Worm (Caenorhabditis elegans) whole organism, L3 larva: ENCODE data around the gene F48F5.6.

ENCODE experiments used
- ZK546.5 ChIP-seq: sonication (generic microtip); optimal IDR thresholded peaks from 2 replicates; lab custom pipeline; 2017; ENCODE audit warnings: missing biosample characterization, missing genetic modification characterization
- aly-2 ChIP-seq: fragments of 150-350 bp; optimal IDR thresholded peaks from 2 replicates; lab custom pipeline; 2014; ENCODE audit warnings: missing biosample characterization, missing genetic modification characterization
- ama-1 ChIP-seq: fragments of 150-350 bp; optimal IDR thresholded peaks from 2 replicates; lab custom pipeline; 2018
- ceh-16 ChIP-seq: sonication (generic microtip); optimal IDR thresholded peaks from 2 replicates; lab custom pipeline; 2017; ENCODE audit warnings: missing biosample characterization, missing genetic modification characterization
- ceh-82 ChIP-seq: fragments of 150-350 bp; optimal IDR thresholded peaks from 2 replicates; lab custom pipeline; 2014; ENCODE audit warnings: missing biosample characterization, missing genetic modification characterization
- daf-12 ChIP-seq: fragments of 150-350 bp; optimal IDR thresholded peaks from 2 replicates; lab custom pipeline; 2014; ENCODE audit warnings: missing biosample characterization, missing genetic modification reagents, missing genetic modification characterization
- egl-27 ChIP-seq: sonication (generic microtip); optimal IDR thresholded peaks from 4 replicates; lab custom pipeline; 2017; ENCODE audit warnings: missing biosample characterization, missing genetic modification reagents, missing genetic modification characterization
- elt-1 ChIP-seq: fragments of 150-350 bp; optimal IDR thresholded peaks from 2 replicates; lab custom pipeline; 2014; ENCODE audit warnings: missing biosample characterization, missing genetic modification characterization
- elt-2 ChIP-seq: sonication (generic microtip); optimal IDR thresholded peaks from 2 replicates; lab custom pipeline; 2016; ENCODE audit warnings: missing genetic modification reagents, mild to moderate bottlenecking, missing genetic modification characterization, missing compliant biosample characterization
- elt-3 ChIP-seq, 3 experiments: fragments of 150-350 bp in 1 of 3; sonication (generic microtip) in 2 of 3; optimal IDR thresholded peaks; 2 replicates in 2 of 3; 4 replicates in 1 of 3; lab custom pipeline; 2014 to 2017; ENCODE audit warnings: missing biosample characterization in 3 of 3, missing genetic modification characterization in 3 of 3
- eor-1 ChIP-seq, 2 experiments: fragments of 150-350 bp; optimal IDR thresholded peaks; 2 replicates each; lab custom pipeline; 2014 to 2018; ENCODE audit warnings: missing biosample characterization in 2 of 2, missing genetic modification characterization in 2 of 2
- fkh-2 ChIP-seq: fragments of 150-350 bp; optimal IDR thresholded peaks from 2 replicates; lab custom pipeline; 2014; ENCODE audit warnings: missing biosample characterization, missing genetic modification reagents, missing genetic modification characterization
- jun-1 ChIP-seq: fragments of 150-350 bp; optimal IDR thresholded peaks from 2 replicates; lab custom pipeline; 2014; ENCODE audit warnings: missing biosample characterization, missing genetic modification reagents, missing genetic modification characterization
- mdl-1 ChIP-seq: fragments of 150-350 bp; optimal IDR thresholded peaks from 2 replicates; lab custom pipeline; 2014; ENCODE audit warnings: missing biosample characterization, missing genetic modification characterization
- nfya-1 ChIP-seq: sonication (generic microtip); optimal IDR thresholded peaks from 2 replicates; lab custom pipeline; 2017; ENCODE audit warnings: missing genetic modification characterization, mild to moderate bottlenecking, missing compliant biosample characterization, antibody characterized with exemption, moderate library complexity; ENCODE audit not compliant: insufficient read depth
- nhr-11 ChIP-seq: fragments of 150-350 bp; optimal IDR thresholded peaks from 2 replicates; lab custom pipeline; 2014; ENCODE audit warnings: missing biosample characterization, missing genetic modification characterization
- nhr-237 ChIP-seq: fragments of 150-350 bp; optimal IDR thresholded peaks from 2 replicates; lab custom pipeline; 2014; ENCODE audit warnings: missing biosample characterization, missing genetic modification characterization
- nhr-25 ChIP-seq: sonication (generic microtip); optimal IDR thresholded peaks from 2 replicates; lab custom pipeline; 2017; ENCODE audit warnings: missing biosample characterization, missing genetic modification characterization
- nhr-28 ChIP-seq: fragments of 150-350 bp; optimal IDR thresholded peaks from 2 replicates; lab custom pipeline; 2014; ENCODE audit warnings: missing biosample characterization, missing genetic modification characterization
- nhr-43 ChIP-seq: sonication (generic microtip); optimal IDR thresholded peaks from 2 replicates; lab custom pipeline; 2016; ENCODE audit warnings: mild to moderate bottlenecking, missing genetic modification characterization, missing compliant biosample characterization; ENCODE audit not compliant: poor library complexity, severe bottlenecking
- nhr-67 ChIP-seq: fragments of 150-350 bp; optimal IDR thresholded peaks from 2 replicates; lab custom pipeline; 2014; ENCODE audit warnings: missing biosample characterization, missing genetic modification characterization
- nhr-76 ChIP-seq: fragments of 150-350 bp; sonication (generic microtip); optimal IDR thresholded peaks from 5 replicates; lab custom pipeline; 2014; ENCODE audit warnings: missing biosample characterization, missing genetic modification characterization
- pha-4 ChIP-seq: fragments of 150-350 bp; optimal IDR thresholded peaks from 2 replicates; lab custom pipeline; 2014; ENCODE audit warnings: missing biosample characterization, missing genetic modification reagents, missing genetic modification characterization
- pqm-1 ChIP-seq: fragments of 150-350 bp; optimal IDR thresholded peaks from 2 replicates; lab custom pipeline; 2017; ENCODE audit warnings: missing biosample characterization, missing genetic modification characterization, inconsistent platforms
- snpc-4 ChIP-seq: fragments of 150-350 bp; optimal IDR thresholded peaks from 2 replicates; lab custom pipeline; 2014; ENCODE audit warnings: missing biosample characterization, missing genetic modification characterization
- tbx-2 ChIP-seq: sonication (generic microtip); optimal IDR thresholded peaks from 2 replicates; lab custom pipeline; 2016; ENCODE audit warnings: mild to moderate bottlenecking, missing genetic modification characterization, missing compliant biosample characterization
- unc-39 ChIP-seq: sonication (generic microtip); optimal IDR thresholded peaks from 4 replicates; lab custom pipeline; 2017; ENCODE audit warnings: missing biosample characterization, missing genetic modification characterization
- zag-1 ChIP-seq: fragments of 150-350 bp; optimal IDR thresholded peaks from 2 replicates; lab custom pipeline; 2014; ENCODE audit warnings: missing biosample characterization, missing genetic modification characterization
- ztf-4 ChIP-seq: fragments of 150-350 bp; optimal IDR thresholded peaks from 2 replicates; lab custom pipeline; 2014; ENCODE audit warnings: missing biosample characterization, missing genetic modification characterization

The F48F5.6 gene

DNA sequence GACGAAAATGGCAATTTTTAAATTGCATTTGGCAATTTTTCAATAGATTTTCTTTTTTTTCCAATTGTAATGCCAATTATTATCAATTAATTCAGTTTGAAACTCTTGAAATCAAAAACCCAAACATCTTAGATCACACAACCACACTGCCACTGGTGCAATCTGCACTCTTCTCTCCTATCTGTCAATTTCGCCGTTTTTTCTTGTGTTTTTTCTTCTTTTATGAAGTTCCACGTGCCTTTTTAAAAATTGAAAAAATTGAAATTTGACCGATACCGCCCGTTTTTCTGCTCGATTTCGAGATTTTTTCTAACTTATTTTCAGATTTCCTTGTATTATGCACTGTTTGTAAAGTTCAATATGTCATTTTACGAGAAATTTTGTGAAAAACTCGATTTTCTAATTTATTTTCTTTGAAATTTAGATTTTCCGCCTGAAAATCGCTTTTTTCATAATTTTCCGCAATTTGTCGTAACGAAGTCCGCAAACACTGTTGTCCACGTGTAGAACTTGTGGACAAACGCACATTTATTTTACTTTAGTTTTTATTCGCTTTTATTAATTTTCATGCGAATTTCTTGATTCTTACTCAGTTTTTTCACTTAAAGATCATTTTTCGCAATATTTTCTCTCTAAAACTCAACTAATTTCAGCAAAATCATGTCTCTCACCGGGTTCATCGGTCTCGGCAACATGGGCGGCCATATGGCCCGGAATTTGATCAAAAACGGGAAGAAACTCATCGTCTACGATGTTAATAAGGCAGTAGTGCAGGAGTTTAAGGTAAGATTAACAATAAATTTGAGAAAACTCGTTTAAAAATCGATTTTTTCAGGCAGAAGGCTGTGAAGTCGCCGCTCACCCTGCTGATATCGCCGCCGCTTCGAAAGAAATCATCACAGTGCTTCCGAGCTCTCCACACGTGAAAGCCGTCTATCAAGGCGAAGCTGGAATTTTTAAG is 40.6 kb upstream of the F48F5.6 start, which contains the start of gene B0250.5 (continued):
- TF ChIP-seq nfya-1, result peak; percentile 42
- no peak for TF ChIP-seq nhr-76
- no peak for TF ChIP-seq ama-1 (lab: Kevin White, UChicago)
- TF ChIP-seq nhr-28 (tag; lab: Kevin White, UChicago), result no peak
- peak; percentile 21 for TF ChIP-seq pha-4 (tag; lab: Kevin White, UChicago)
- no peak for TF ChIP-seq nhr-43 (tag; lab: Kevin White, UChicago)
- TF ChIP-seq ceh-82 (tag; lab: Kevin White, UChicago), result no peak

DNA sequence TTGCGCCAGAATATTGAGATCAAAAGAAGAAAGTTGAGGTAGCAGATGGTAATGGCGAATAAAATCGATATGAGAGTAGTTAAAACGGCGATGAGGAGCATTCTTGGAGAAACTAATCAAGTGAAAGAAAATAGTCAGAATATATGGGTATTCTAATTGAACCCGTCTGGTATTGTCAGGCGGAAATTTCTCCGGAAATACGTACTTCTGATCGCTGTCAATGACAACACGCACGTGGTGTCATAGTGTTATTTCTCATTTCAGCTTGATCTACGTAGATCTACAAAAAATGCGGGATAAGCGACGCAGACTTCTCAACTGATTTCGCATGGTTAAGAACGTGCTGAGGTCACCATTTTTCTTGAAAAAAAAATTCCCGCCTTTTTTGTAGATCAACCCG is 39.4 kb upstream of the F48F5.6 start, which contains the start of gene srbc-79:
TSS of gene srbc-79 (minus strand) at position 101 of the 400 bp plus-strand sequence.
- TF ChIP-seq eor-1 (tag; optimal IDR thresholded peaks at IDR 0.05; lab: Kevin White, UChicago) (no peak), snpc-4 (no peak), unc-39 (tag; lab: Kevin White, UChicago) (no peak), nfya-1 (no peak), elt-3 (tag; optimal IDR thresholded peaks at IDR 0.05; lab: Kevin White, UChicago) (no peak), ceh-16 (tag; lab: Kevin White, UChicago) (no peak), fkh-2 (tag; lab: Kevin White, UChicago) (no peak), nhr-28 (tag; lab: Kevin White, UChicago) (no peak), egl-27 (tag; lab: Kevin White, UChicago) (no peak), ZK546.5 (tag; lab: Kevin White, UChicago) (no peak), aly-2 (tag; lab: Kevin White, UChicago) (no peak), jun-1 (tag; lab: Kevin White, UChicago) (no peak), nhr-76 (no peak), elt-1 (tag; lab: Kevin White, UChicago) (no peak), daf-12 (tag; lab: Kevin White, UChicago) (no peak), nhr-25 (tag; lab: Kevin White, UChicago) (no peak), tbx-2 (no peak), ztf-4 (tag; lab: Kevin White, UChicago) (no peak), elt-2 (tag; lab: Kevin White, UChicago) (no peak)

DNA sequence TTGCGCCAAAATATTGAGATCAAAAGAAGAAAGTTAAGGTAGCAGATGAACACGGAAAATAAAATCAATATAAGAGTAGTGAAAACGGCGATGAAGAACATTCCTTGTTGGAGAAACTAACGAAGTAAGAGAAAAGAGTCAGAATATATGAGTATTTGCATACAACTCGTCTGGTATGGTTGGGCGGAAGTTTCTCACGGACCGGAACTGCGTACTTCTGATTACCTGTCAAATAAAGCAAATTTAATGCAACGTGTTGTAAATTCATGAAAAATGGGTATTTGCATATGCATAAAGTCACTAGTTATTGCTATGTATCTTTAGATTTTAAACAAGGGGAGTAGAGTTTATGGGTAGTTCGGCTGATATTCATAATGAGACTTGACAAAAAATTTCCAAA is 36.1 kb upstream of the F48F5.6 start, which contains the start of gene srbc-78:
TSS of gene srbc-78 (minus strand) at position 101 of the 400 bp plus-strand sequence.
- TF ChIP-seq zag-1 (no peak), ceh-82 (tag; lab: Kevin White, UChicago) (no peak), mdl-1 (tag; lab: Kevin White, UChicago) (no peak)

DNA sequence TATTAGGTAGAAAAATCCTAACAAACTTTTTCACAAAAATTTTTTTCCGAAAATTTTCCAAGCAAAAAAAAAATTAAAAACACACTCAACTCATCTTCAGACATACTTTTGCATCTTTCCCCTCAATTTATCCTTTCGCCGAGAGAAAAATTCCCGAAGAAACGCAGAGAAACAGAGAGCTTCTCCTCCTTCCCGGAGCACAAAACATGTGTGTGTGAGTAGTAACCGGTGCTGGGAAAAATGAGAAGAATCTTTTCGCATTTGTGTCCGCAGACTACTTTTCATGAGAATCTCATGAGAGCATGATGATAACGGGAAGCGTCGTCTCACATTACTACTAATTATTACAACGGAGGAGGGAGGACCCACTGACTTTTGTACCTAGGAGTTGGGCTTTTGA is 33.6 kb upstream of the F48F5.6 start:
- TF ChIP-seq nhr-67 (tag; lab: Kevin White, UChicago), result no peak
- TF ChIP-seq nfya-1, result peak; percentile 16
- TF ChIP-seq, all 47 proteins: peak for 1

DNA sequence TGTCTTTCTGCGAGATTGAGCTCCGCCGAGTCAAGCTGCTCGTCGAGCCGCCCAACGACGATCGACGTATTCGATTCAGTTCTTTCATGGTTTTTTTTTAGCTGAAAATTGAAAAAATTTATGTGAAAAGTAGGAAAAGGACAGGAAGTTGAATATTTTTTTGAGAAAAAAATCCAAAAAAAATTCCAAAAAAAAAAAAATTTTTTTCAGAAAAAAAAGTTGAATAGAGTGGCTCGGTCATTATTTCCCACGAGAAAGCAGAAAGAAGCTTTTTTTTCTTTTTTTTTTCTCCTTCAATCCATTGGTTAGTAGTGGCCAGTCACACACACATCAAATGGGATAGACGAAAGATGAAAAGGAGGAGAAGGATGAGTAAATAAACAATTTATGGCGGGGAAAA is 32.3 kb upstream of the F48F5.6 start, which contains the start of gene dhcr-7:
TSS of gene dhcr-7 (minus strand) at position 101 of the 400 bp plus-strand sequence.
- TF ChIP-seq tbx-2 (no peak), zag-1 (no peak), nhr-28 (tag; lab: Kevin White, UChicago) (no peak), pqm-1 (tag; lab: Kevin White, UChicago) (no peak), nhr-11 (tag; lab: Kevin White, UChicago) (no peak), pha-4 (tag; lab: Kevin White, UChicago) (no peak)
- TF ChIP-seq, all 47 proteins: peak for 0

DNA sequence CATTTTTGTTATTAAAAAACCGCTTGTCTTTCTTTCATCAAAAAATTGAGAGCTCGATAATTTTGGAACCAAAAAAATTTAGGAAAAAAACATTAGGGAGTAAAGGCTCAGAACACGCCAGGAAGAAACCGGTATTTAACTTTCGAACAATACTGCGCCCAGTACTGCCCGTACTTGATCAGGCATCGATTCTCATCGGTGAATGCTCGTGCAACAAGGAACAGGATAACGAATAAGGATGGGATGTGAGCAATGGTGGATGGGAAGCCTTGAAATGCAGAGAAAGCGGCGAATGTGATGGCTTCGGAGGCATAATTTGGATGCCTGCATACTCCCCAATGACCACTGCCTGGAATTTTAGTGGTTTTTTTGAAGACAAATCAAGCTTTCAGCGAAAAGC is 27.8 kb upstream of the F48F5.6 start:
- TF ChIP-seq nhr-237 (tag; lab: Kevin White, UChicago) (no peak), nfya-1 (no peak), tbx-2 (no peak), nhr-43 (tag; lab: Kevin White, UChicago) (no peak), nhr-67 (tag; lab: Kevin White, UChicago) (no peak), aly-2 (tag; lab: Kevin White, UChicago) (no peak), nhr-11 (tag; lab: Kevin White, UChicago) (no peak)
